Fruit fly (Drosophila melanogaster) whole organism, embryonic: ENCODE data around the gene Grl36a.
A peak's percentile ranks its signal among the peaks of the same experiment; 100 is the strongest.

Experiments
- Asciz ChIP-seq: fragments of 200-800 bp; sonication (Bioruptor generic); optimal IDR thresholded peaks from 2 replicates; lab custom pipeline; 2017; ENCODE audit warnings: missing biosample characterization, mild to moderate bottlenecking, missing genetic modification characterization, missing genetic modification reagents
- Awh ChIP-seq: fragments of 200-800 bp; sonication (Bioruptor generic); IDR thresholded peaks from 2 replicates; pipeline ENCODE4, ENCODE4 v1.3.6; 2022; ENCODE audit warnings: missing biosample characterization, missing genetic modification characterization
- BEAF-32 ChIP-seq: fragments of 200-800 bp; sonication (Bioruptor generic); optimal IDR thresholded peaks from 3 replicates; lab custom pipeline; 2017; ENCODE audit warnings: missing biosample characterization, missing genetic modification characterization, mild to moderate bottlenecking, moderate library complexity, missing genetic modification reagents
- CG10366 ChIP-seq: fragments of 200-800 bp; sonication (Bioruptor generic); IDR thresholded peaks from 2 replicates; pipeline ENCODE4 v1.3.6; 2022; ENCODE audit warnings: missing biosample characterization, missing genetic modification characterization
- CG11504 ChIP-seq: fragments of 200-800 bp; sonication (Bioruptor generic); optimal IDR thresholded peaks from 3 replicates; lab custom pipeline; 2019; ENCODE audit warnings: missing biosample characterization, mild to moderate bottlenecking, missing genetic modification characterization, moderate library complexity
- CG12071 ChIP-seq: fragments of 200-800 bp; sonication (Bioruptor generic); optimal IDR thresholded peaks from 3 replicates; lab custom pipeline; 2018; ENCODE audit warnings: missing biosample characterization, mild to moderate bottlenecking, missing genetic modification characterization
- CG13296 ChIP-seq: fragments of 200-800 bp; sonication (Bioruptor generic); optimal IDR thresholded peaks from 3 replicates; lab custom pipeline; 2018; ENCODE audit warnings: missing biosample characterization, mild to moderate bottlenecking, missing genetic modification characterization
- CG13775 ChIP-seq: fragments of 200-800 bp; sonication (Bioruptor generic); optimal IDR thresholded peaks from 3 replicates; lab custom pipeline; 2017; ENCODE audit warnings: missing biosample characterization, mild to moderate bottlenecking, missing genetic modification characterization
- CG14667 ChIP-seq: fragments of 200-800 bp; sonication (Bioruptor generic); IDR thresholded peaks from 2 replicates; pipeline ENCODE4 v1.3.6; 2022; ENCODE audit warnings: missing biosample characterization, missing genetic modification characterization
- CG14710 ChIP-seq: fragments of 200-800 bp; sonication (Bioruptor generic); optimal IDR thresholded peaks from 3 replicates; lab custom pipeline; 2019; ENCODE audit warnings: missing biosample characterization, mild to moderate bottlenecking, missing genetic modification characterization, moderate library complexity
- CG1603 ChIP-seq: fragments of 200-800 bp; sonication (Bioruptor generic); optimal IDR thresholded peaks from 2 replicates; lab custom pipeline; 2019; ENCODE audit warnings: missing biosample characterization, mild to moderate bottlenecking, missing genetic modification characterization, moderate library complexity
- CG16779 ChIP-seq: fragments of 200-800 bp; sonication (Bioruptor generic); IDR thresholded peaks from 2 replicates; pipeline ENCODE4 v1.3.6; 2022; ENCODE audit warnings: missing biosample characterization, missing genetic modification characterization
- CG17359 ChIP-seq: fragments of 200-800 bp; sonication (Bioruptor generic); optimal IDR thresholded peaks from 3 replicates; lab custom pipeline; 2018; ENCODE audit warnings: missing biosample characterization, mild to moderate bottlenecking, missing genetic modification characterization, moderate library complexity
- CG17385 ChIP-seq: fragments of 200-800 bp; sonication (Bioruptor generic); optimal IDR thresholded peaks from 3 replicates; lab custom pipeline; 2018; ENCODE audit warnings: missing biosample characterization, mild to moderate bottlenecking, missing genetic modification characterization
- CG1792 ChIP-seq: fragments of 200-800 bp; sonication (Bioruptor generic); optimal IDR thresholded peaks from 2 replicates; lab custom pipeline; 2016; ENCODE audit warnings: missing biosample characterization, missing genetic modification characterization
- CG18262 ChIP-seq: fragments of 200-800 bp; optimal IDR thresholded peaks from 3 replicates; lab custom pipeline; 2019; ENCODE audit warnings: missing biosample characterization, mild to moderate bottlenecking, missing genetic modification characterization, moderate library complexity
- CG1832 ChIP-seq: fragments of 200-800 bp; sonication (Bioruptor generic); optimal IDR thresholded peaks from 2 replicates; lab custom pipeline; 2017; ENCODE audit warnings: missing biosample characterization, mild to moderate bottlenecking, missing genetic modification characterization, inconsistent platforms
- CG42726 ChIP-seq: fragments of 200-800 bp; sonication (Bioruptor generic); IDR thresholded peaks from 2 replicates; pipeline ENCODE4 v1.3.6; 2022; ENCODE audit warnings: missing biosample characterization, missing genetic modification characterization; ENCODE audit not compliant: partially characterized antibody
- CG4360 ChIP-seq: fragments of 200-800 bp; sonication (Bioruptor generic); IDR thresholded peaks from 2 replicates; pipeline ENCODE4 v1.3.6; 2022; ENCODE audit warnings: missing biosample characterization, missing genetic modification characterization
- CG7556 ChIP-seq: fragments of 200-800 bp; sonication (Bioruptor generic); optimal IDR thresholded peaks from 2 replicates; lab custom pipeline; 2017; ENCODE audit warnings: missing biosample characterization, mild to moderate bottlenecking, missing genetic modification characterization
- CG8765 ChIP-seq: fragments of 200-800 bp; sonication (Bioruptor generic); IDR thresholded peaks from 2 replicates; pipeline ENCODE4 v1.3.6; 2022; ENCODE audit warnings: missing biosample characterization, missing genetic modification characterization
- CG9609 ChIP-seq: fragments of 200-800 bp; sonication (Bioruptor generic); optimal IDR thresholded peaks from 3 replicates; lab custom pipeline; 2016; ENCODE audit warnings: missing biosample characterization, missing genetic modification characterization
- CG9817 ChIP-seq: fragments of 200-800 bp; sonication (Bioruptor generic); optimal IDR thresholded peaks from 2 replicates; lab custom pipeline; 2018; ENCODE audit warnings: missing biosample characterization, mild to moderate bottlenecking, missing genetic modification characterization, moderate library complexity
- CHES-1-like ChIP-seq: fragments of 200-800 bp; sonication (Bioruptor generic); optimal IDR thresholded peaks from 2 replicates; lab custom pipeline; 2016; ENCODE audit warnings: missing biosample characterization, missing genetic modification characterization
- Dref ChIP-seq: fragments of 200-800 bp; sonication (Bioruptor generic); IDR thresholded peaks from 2 replicates; pipeline ENCODE4 v1.3.6; 2022; ENCODE audit warnings: missing biosample characterization, missing genetic modification characterization
- HLH3B ChIP-seq: fragments of 200-800 bp; sonication (Bioruptor generic); IDR thresholded peaks from 2 replicates; pipeline ENCODE4 v1.3.6; 2022; ENCODE audit warnings: missing biosample characterization, missing genetic modification characterization
- Lpt ChIP-seq: fragments of >200 bp; optimal IDR thresholded peaks from 2 replicates; lab custom pipeline; 2018; ENCODE audit warnings: missing biosample characterization, missing genetic modification characterization
- MESR4 ChIP-seq: fragments of 200-800 bp; sonication (Bioruptor generic); optimal IDR thresholded peaks from 2 replicates; lab custom pipeline; 2018; ENCODE audit warnings: missing biosample characterization, mild to moderate bottlenecking, missing genetic modification characterization, moderate library complexity
- Opbp ChIP-seq: fragments of 200-800 bp; sonication (Bioruptor generic); IDR thresholded peaks from 3 replicates; pipeline ENCODE4 v1.3.6; 2022; ENCODE audit warnings: missing biosample characterization, missing genetic modification characterization; ENCODE audit not compliant: partially characterized antibody
- Sry-β ChIP-seq: fragments of 200-800 bp; sonication (Bioruptor generic); optimal IDR thresholded peaks from 2 replicates; lab custom pipeline; 2018; ENCODE audit warnings: missing biosample characterization, mild to moderate bottlenecking, missing genetic modification characterization, moderate library complexity
- TFAM ChIP-seq: fragments of 200-800 bp; sonication (Bioruptor generic); optimal IDR thresholded peaks from 2 replicates; lab custom pipeline; 2017; ENCODE audit warnings: missing biosample characterization, missing genetic modification characterization, inconsistent platforms
- Trl ChIP-seq, 3 experiments: fragments of >200 bp in 2 of 3; fragments of 200-800 bp in 1 of 3; sonication (Bioruptor generic) in 1 of 3; optimal IDR thresholded peaks; 2 replicates in 1 of 3; 3 replicates in 2 of 3; lab custom pipeline; 2016 to 2017; ENCODE audit warnings: missing biosample characterization in 1 of 3, missing genetic modification characterization in 1 of 3
- bigmax ChIP-seq: fragments of 200-800 bp; sonication (Bioruptor generic); optimal IDR thresholded peaks from 2 replicates; lab custom pipeline; 2018; ENCODE audit warnings: missing biosample characterization, mild to moderate bottlenecking, missing genetic modification characterization
- bowl ChIP-seq: fragments of 200-800 bp; sonication (Bioruptor generic); IDR thresholded peaks from 2 replicates; pipeline ENCODE4 v1.3.6; 2022; ENCODE audit warnings: missing biosample characterization, missing genetic modification characterization
- caup ChIP-seq: fragments of 200-800 bp; sonication (Bioruptor generic); optimal IDR thresholded peaks from 3 replicates; lab custom pipeline; 2017; ENCODE audit warnings: missing biosample characterization, mild to moderate bottlenecking, missing genetic modification characterization, moderate library complexity; ENCODE audit not compliant: severe bottlenecking
- eve ChIP-seq, 2 experiments: fragments of >200 bp; optimal IDR thresholded peaks; 2 replicates each; lab custom pipeline; 2017; ENCODE audit warnings: missing biosample characterization in 2 of 2, missing genetic modification characterization in 2 of 2
- exex ChIP-seq: fragments of 200-800 bp; sonication (Bioruptor generic); optimal IDR thresholded peaks from 4 replicates; lab custom pipeline; 2018; ENCODE audit warnings: missing biosample characterization, mild to moderate bottlenecking, missing genetic modification characterization, moderate library complexity
- fd102C ChIP-seq: fragments of 200-800 bp; sonication (Bioruptor generic); optimal IDR thresholded peaks from 2 replicates; lab custom pipeline; 2018; ENCODE audit warnings: missing biosample characterization, mild to moderate bottlenecking, missing genetic modification characterization, moderate library complexity
- gem ChIP-seq: fragments of 200-800 bp; sonication (Bioruptor generic); optimal IDR thresholded peaks from 2 replicates; lab custom pipeline; 2019; ENCODE audit warnings: missing biosample characterization, mild to moderate bottlenecking, missing genetic modification characterization, moderate library complexity
- gsb ChIP-seq: fragments of 200-800 bp; sonication (Bioruptor generic); IDR thresholded peaks from 2 replicates; pipeline ENCODE4 v1.3.6; 2022; ENCODE audit warnings: missing biosample characterization, missing genetic modification characterization
- inv ChIP-seq: fragments of 200-800 bp; sonication (Bioruptor generic); IDR thresholded peaks from 2 replicates; pipeline ENCODE4 v1.3.6; 2022; ENCODE audit warnings: missing biosample characterization, missing genetic modification characterization; ENCODE audit not compliant: partially characterized antibody
- kah ChIP-seq: fragments of 200-800 bp; sonication (Bioruptor generic); optimal IDR thresholded peaks from 2 replicates; lab custom pipeline; 2018; ENCODE audit warnings: missing biosample characterization, mild to moderate bottlenecking, missing genetic modification characterization
- kni ChIP-seq: fragments of 200-800 bp; sonication (Bioruptor generic); optimal IDR thresholded peaks from 3 replicates; lab custom pipeline; 2017; ENCODE audit warnings: mild to moderate bottlenecking, missing biosample characterization, missing genetic modification reagents, missing genetic modification characterization
- lilli ChIP-seq: fragments of 200-800 bp; sonication (Bioruptor generic); optimal IDR thresholded peaks from 3 replicates; lab custom pipeline; 2016; ENCODE audit warnings: missing biosample characterization, missing genetic modification characterization
- nau ChIP-seq: fragments of 200-800 bp; sonication (Bioruptor generic); optimal IDR thresholded peaks from 3 replicates; lab custom pipeline; 2017; ENCODE audit warnings: missing biosample characterization, mild to moderate bottlenecking, missing genetic modification characterization, missing genetic modification reagents
- oc ChIP-seq: fragments of 200-800 bp; sonication (Bioruptor generic); optimal IDR thresholded peaks from 2 replicates; lab custom pipeline; 2018; ENCODE audit warnings: missing biosample characterization, mild to moderate bottlenecking, missing genetic modification characterization, moderate library complexity
- seq ChIP-seq: fragments of 200-800 bp; sonication (Bioruptor generic); IDR thresholded peaks from 2 replicates; pipeline ENCODE4 v1.3.6; 2022; ENCODE audit warnings: missing biosample characterization, missing genetic modification characterization
- tin ChIP-seq: fragments of 200-800 bp; sonication (Bioruptor generic); optimal IDR thresholded peaks from 3 replicates; lab custom pipeline; 2016; ENCODE audit warnings: missing biosample characterization, missing genetic modification characterization
- tna ChIP-seq: fragments of 200-800 bp; sonication (Bioruptor generic); IDR thresholded peaks from 2 replicates; pipeline ENCODE4 v1.3.6; 2022; ENCODE audit warnings: missing biosample characterization, missing genetic modification characterization; ENCODE audit not compliant: partially characterized antibody
- vnd ChIP-seq: fragments of 200-800 bp; sonication (Bioruptor generic); IDR thresholded peaks from 3 replicates; pipeline ENCODE4 v1.3.6; 2022; ENCODE audit warnings: missing biosample characterization, missing genetic modification characterization; ENCODE audit not compliant: partially characterized antibody

Grl36a gene

DNA sequence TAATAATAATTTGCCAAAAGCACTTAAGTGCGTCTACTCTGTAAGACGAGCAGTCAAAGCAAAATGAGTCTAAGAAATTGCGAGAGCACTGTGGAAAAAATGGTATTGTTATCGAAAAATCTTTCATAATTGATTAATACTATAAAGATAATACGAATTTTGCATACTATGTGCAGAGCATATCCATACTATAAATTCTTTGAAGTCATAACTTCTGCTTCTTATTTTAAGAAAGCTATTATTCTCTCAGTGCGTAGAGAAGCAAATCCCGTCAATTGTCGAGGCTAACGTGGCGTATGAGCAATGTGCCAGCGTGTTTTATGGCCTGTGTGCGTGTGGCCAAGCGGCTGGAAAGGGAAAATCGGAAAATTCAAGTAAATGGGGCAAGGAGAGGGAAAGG, 22.1 kb upstream of the Grl36a start (continued):
- TF ChIP-seq CG1603 (tag; lab: Kevin White, UChicago), result no peak
- no peak for TF ChIP-seq CG14710
- no peak for TF ChIP-seq Awh (GFP tag; lab: Robert Waterston, UW)
- TF ChIP-seq Sry-β (GFP tag; lab: Kevin White, UChicago), result no peak
- no peak for TF ChIP-seq CG1792 (GFP tag; lab: Kevin White, UChicago)
- no peak for TF ChIP-seq inv (GFP tag; lab: Robert Waterston, UW)
- TF ChIP-seq CG14667 (GFP tag; lab: Robert Waterston, UW), result no peak
- TF ChIP-seq tin, result no peak
- no peak for TF ChIP-seq kni (GFP tag; lab: Kevin White, UChicago)
- TF ChIP-seq HLH3B (GFP tag; lab: Robert Waterston, UW), result peak; percentile 49; the same call in 1 of the 2 replicates
- peak; percentile 46 for TF ChIP-seq gem (tag; lab: Kevin White, UChicago)
- no peak for TF ChIP-seq exex (tag; lab: Kevin White, UChicago)
- TF ChIP-seq CG1832, result no peak
- peak; percentile 36 for TF ChIP-seq CG17359 (tag; lab: Kevin White, UChicago)
- no peak for TF ChIP-seq fd102C
- TF ChIP-seq CG17385, result no peak
- no peak for TF ChIP-seq Dref (GFP tag; lab: Robert Waterston, UW)
- no peak for TF ChIP-seq BEAF-32
- TF ChIP-seq kah, result no peak
- TF ChIP-seq Asciz (GFP tag; lab: Kevin White, UChicago), result no peak
- TF ChIP-seq CG18262, result no peak
- TF ChIP-seq CG13775 (GFP tag; lab: Kevin White, UChicago), result no peak
- TF ChIP-seq caup (GFP tag; lab: Kevin White, UChicago), result no peak
- no peak for TF ChIP-seq CG4360 (GFP tag; lab: Robert Waterston, UW)
- peak; percentile 26 for TF ChIP-seq lilli (GFP tag; lab: Kevin White, UChicago)
- no peak for TF ChIP-seq tna (GFP tag; lab: Robert Waterston, UW)
- no peak for TF ChIP-seq CG42726
- TF ChIP-seq Lpt (GFP tag; lab: Kevin White, UChicago), result no peak
- no peak for TF ChIP-seq CG9609 (GFP tag; lab: Kevin White, UChicago)
- no peak for TF ChIP-seq seq (GFP tag; lab: Robert Waterston, UW)
- TF ChIP-seq eve (GFP tag; optimal IDR thresholded peaks at IDR 0.05; lab: Kevin White, UChicago), result no peak
- no peak for TF ChIP-seq Trl (optimal IDR thresholded peaks at IDR 0.05; lab: Kevin White, UChicago)
- TF ChIP-seq Trl (GFP tag; optimal IDR thresholded peaks at IDR 0.05; lab: Kevin White, UChicago), result no peak
- no peak for TF ChIP-seq CHES-1-like
- TF ChIP-seq bowl, result no peak
- peak; percentile 33 for TF ChIP-seq CG13296 (GFP tag; lab: Kevin White, UChicago)
- TF ChIP-seq bigmax (GFP tag; lab: Kevin White, UChicago), result no peak
- no peak for TF ChIP-seq oc (tag; lab: Kevin White, UChicago)
- TF ChIP-seq MESR4, result no peak
- TF ChIP-seq CG11504 (tag; lab: Kevin White, UChicago), result peak; percentile 49
- no peak for TF ChIP-seq gsb (GFP tag; lab: Robert Waterston, UW)
- TF ChIP-seq TFAM (GFP tag; lab: Kevin White, UChicago), result no peak
- peak; percentile 20 for TF ChIP-seq CG9817 (tag; lab: Kevin White, UChicago)
- TF ChIP-seq vnd, result no peak
- no peak for TF ChIP-seq CG10366 (GFP tag; lab: Robert Waterston, UW)
- TF ChIP-seq CG7556 (GFP tag; lab: Kevin White, UChicago), result peak; percentile 41
- no peak for TF ChIP-seq Opbp (GFP tag; lab: Robert Waterston, UW)
- no peak for TF ChIP-seq CG16779 (GFP tag; lab: Robert Waterston, UW)
- no peak for TF ChIP-seq nau (GFP tag; lab: Kevin White, UChicago)
- TF ChIP-seq CG8765 (GFP tag; lab: Robert Waterston, UW), result no peak
- TF ChIP-seq CG12071 (GFP tag; lab: Kevin White, UChicago), result no peak
